Fruit fly (Drosophila melanogaster) whole organism, embryonic: ENCODE measurements around the gene Ttc19.
A peak's percentile ranks its signal among the peaks of the same experiment; 100 is the strongest.

Experiments used
- Atf3 ChIP-seq: fragments of 200-800 bp; sonication (Bioruptor generic); optimal IDR thresholded peaks from 3 replicates; lab custom pipeline; 2016; ENCODE audit warnings: missing biosample characterization, missing genetic modification characterization
- CG10209 ChIP-seq: fragments of 200-800 bp; sonication (Bioruptor generic); optimal IDR thresholded peaks from 3 replicates; lab custom pipeline; 2017; ENCODE audit warnings: missing biosample characterization, mild to moderate bottlenecking, missing genetic modification characterization, missing genetic modification reagents
- CG10366 ChIP-seq: fragments of 200-800 bp; sonication (Bioruptor generic); IDR thresholded peaks from 2 replicates; pipeline ENCODE4 v1.3.6; 2022; ENCODE audit warnings: missing biosample characterization, missing genetic modification characterization
- CG12769 ChIP-seq: fragments of 200-800 bp; sonication (Bioruptor generic); optimal IDR thresholded peaks from 2 replicates; lab custom pipeline; 2019; ENCODE audit warnings: missing biosample characterization, mild to moderate bottlenecking, missing genetic modification characterization, moderate library complexity
- CG14050 ChIP-seq: fragments of 200-800 bp; sonication (Bioruptor generic); IDR thresholded peaks from 3 replicates; pipeline ENCODE4 v1.3.6; 2022; ENCODE audit warnings: missing biosample characterization, missing genetic modification characterization
- CG15073 ChIP-seq: fragments of 200-800 bp; sonication (Bioruptor generic); optimal IDR thresholded peaks from 2 replicates; lab custom pipeline; 2016; ENCODE audit warnings: missing biosample characterization, missing genetic modification characterization
- CG17328 ChIP-seq: fragments of 200-800 bp; sonication (Bioruptor generic); IDR thresholded peaks from 2 replicates; pipeline ENCODE4 v1.3.6; 2022; ENCODE audit warnings: missing biosample characterization, missing genetic modification characterization
- CG17568 ChIP-seq: fragments of 200-800 bp; sonication (Bioruptor generic); optimal IDR thresholded peaks from 2 replicates; lab custom pipeline; 2018; ENCODE audit warnings: missing biosample characterization, mild to moderate bottlenecking, missing genetic modification characterization, moderate library complexity
- CG1792 ChIP-seq: fragments of 200-800 bp; sonication (Bioruptor generic); optimal IDR thresholded peaks from 2 replicates; lab custom pipeline; 2016; ENCODE audit warnings: missing biosample characterization, missing genetic modification characterization
- CG2129 ChIP-seq: fragments of 200-800 bp; sonication (Bioruptor generic); IDR thresholded peaks from 2 replicates; pipeline ENCODE4 v1.3.6; 2022; ENCODE audit warnings: missing biosample characterization, missing genetic modification characterization; ENCODE audit not compliant: partially characterized antibody
- CG31388 ChIP-seq: fragments of 200-800 bp; sonication (Bioruptor generic); optimal IDR thresholded peaks from 2 replicates; lab custom pipeline; 2016; ENCODE audit warnings: missing biosample characterization, missing genetic modification characterization
- CG32772 ChIP-seq: fragments of 200-800 bp; sonication (Bioruptor generic); IDR thresholded peaks from 2 replicates; pipeline ENCODE4 v1.3.6; 2022; ENCODE audit warnings: missing biosample characterization, missing genetic modification characterization
- CG33213 ChIP-seq: fragments of 200-800 bp; sonication (Bioruptor generic); optimal IDR thresholded peaks from 3 replicates; lab custom pipeline; 2016; ENCODE audit warnings: missing biosample characterization, missing genetic modification characterization
- CG4617 ChIP-seq: fragments of 200-800 bp; sonication (Bioruptor generic); optimal IDR thresholded peaks from 3 replicates; lab custom pipeline; 2016; ENCODE audit warnings: missing biosample characterization, missing genetic modification characterization, borderline replicate concordance
- CG6254 ChIP-seq: fragments of 200-800 bp; sonication (Bioruptor generic); optimal IDR thresholded peaks from 3 replicates; lab custom pipeline; 2017; ENCODE audit warnings: mild to moderate bottlenecking, missing biosample characterization, missing genetic modification reagents, missing genetic modification characterization
- CG7357 ChIP-seq: fragments of 200-800 bp; sonication (Bioruptor generic); IDR thresholded peaks from 3 replicates; pipeline ENCODE4 v1.3.6; 2022; ENCODE audit warnings: missing biosample characterization, missing genetic modification characterization
- CG8281 ChIP-seq: fragments of 200-800 bp; sonication (Bioruptor generic); optimal IDR thresholded peaks from 2 replicates; lab custom pipeline; 2018; ENCODE audit warnings: missing biosample characterization, mild to moderate bottlenecking, missing genetic modification characterization, moderate library complexity
- CHES-1-like ChIP-seq: fragments of 200-800 bp; sonication (Bioruptor generic); optimal IDR thresholded peaks from 2 replicates; lab custom pipeline; 2016; ENCODE audit warnings: missing biosample characterization, missing genetic modification characterization
- Chrac-16 ChIP-seq: fragments of 200-800 bp; sonication (Bioruptor generic); optimal IDR thresholded peaks from 3 replicates; lab custom pipeline; 2016; ENCODE audit warnings: missing biosample characterization, missing genetic modification characterization
- Dip3 ChIP-seq: fragments of 200-800 bp; sonication (Bioruptor generic); optimal IDR thresholded peaks from 3 replicates; lab custom pipeline; 2016; ENCODE audit warnings: missing biosample characterization, missing genetic modification characterization
- Doc2 ChIP-seq: fragments of 200-800 bp; sonication (Bioruptor generic); IDR thresholded peaks from 2 replicates; pipeline ENCODE4 v1.3.6; 2022; ENCODE audit warnings: missing biosample characterization, missing genetic modification characterization
- Doc3 ChIP-seq: fragments of 200-800 bp; sonication (Bioruptor generic); IDR thresholded peaks from 3 replicates; pipeline ENCODE4 v1.3.6; 2022; ENCODE audit warnings: missing biosample characterization, missing genetic modification characterization; ENCODE audit not compliant: partially characterized antibody
- Drgx ChIP-seq: fragments of 200-800 bp; sonication (Bioruptor generic); IDR thresholded peaks from 2 replicates; pipeline ENCODE4 v1.3.6; 2022; ENCODE audit warnings: missing biosample characterization, missing genetic modification characterization
- Eip74EF ChIP-seq, 2 experiments: fragments of 200-800 bp in 1 of 2; fragments of >200 bp in 1 of 2; sonication (Bioruptor generic) in 1 of 2; optimal IDR thresholded peaks; 2 replicates each; lab custom pipeline; 2017 to 2019; ENCODE audit warnings: missing biosample characterization in 2 of 2, missing genetic modification characterization in 2 of 2, mild to moderate bottlenecking in 1 of 2, moderate library complexity in 1 of 2
- H2.0 ChIP-seq: fragments of 200-800 bp; sonication (Bioruptor generic); IDR thresholded peaks from 2 replicates; pipeline ENCODE4 v1.3.6; 2022; ENCODE audit warnings: missing biosample characterization, missing genetic modification characterization
- Hmr ChIP-seq: fragments of 200-800 bp; sonication (Bioruptor generic); optimal IDR thresholded peaks from 3 replicates; lab custom pipeline; 2017; ENCODE audit warnings: mild to moderate bottlenecking, missing biosample characterization, missing genetic modification reagents, missing genetic modification characterization
- NfI ChIP-seq: fragments of 200-800 bp; sonication (Bioruptor generic); optimal IDR thresholded peaks from 3 replicates; lab custom pipeline; 2018; ENCODE audit warnings: missing biosample characterization, mild to moderate bottlenecking, missing genetic modification characterization, moderate library complexity
- Sox100B ChIP-seq: fragments of 200-800 bp; sonication (Bioruptor generic); optimal IDR thresholded peaks from 3 replicates; lab custom pipeline; 2018; ENCODE audit warnings: missing biosample characterization, mild to moderate bottlenecking, missing genetic modification characterization
- Stat92E ChIP-seq, 3 experiments: fragments of >200 bp in 2 of 3; fragments of 200-800 bp in 1 of 3; sonication (Bioruptor generic) in 1 of 3; optimal IDR thresholded peaks; 2 replicates each; lab custom pipeline; 2017 to 2019; ENCODE audit warnings: missing biosample characterization in 3 of 3, missing genetic modification characterization in 3 of 3, mild to moderate bottlenecking in 1 of 3, moderate library complexity in 1 of 3
- aop ChIP-seq: fragments of 200-800 bp; sonication (Bioruptor generic); IDR thresholded peaks from 2 replicates; pipeline ENCODE4 v1.3.6; 2022; ENCODE audit warnings: missing biosample characterization, missing genetic modification characterization
- ap ChIP-seq: fragments of 200-800 bp; sonication (Bioruptor generic); IDR thresholded peaks from 2 replicates; pipeline ENCODE4 v1.3.6; 2022; ENCODE audit warnings: missing biosample characterization, missing genetic modification characterization
- bcd ChIP-seq: fragments of 200-800 bp; sonication (Bioruptor generic); optimal IDR thresholded peaks from 2 replicates; lab custom pipeline; 2017; ENCODE audit warnings: missing biosample characterization, mild to moderate bottlenecking, missing genetic modification characterization
- croc ChIP-seq: fragments of 200-800 bp; sonication (Bioruptor generic); conservative IDR thresholded peaks from 3 replicates; pipeline ENCODE4 v1.3.6; 2022; ENCODE audit warnings: missing biosample characterization, missing genetic modification characterization
- disco-r ChIP-seq: fragments of 200-800 bp; sonication (Bioruptor generic); optimal IDR thresholded peaks from 2 replicates; lab custom pipeline; 2016; ENCODE audit warnings: missing biosample characterization, missing genetic modification characterization
- gce ChIP-seq: fragments of 200-800 bp; sonication (Bioruptor generic); IDR thresholded peaks from 3 replicates; pipeline ENCODE4 v1.3.6; 2022; ENCODE audit warnings: missing biosample characterization, missing genetic modification characterization
- grn ChIP-seq: fragments of 200-800 bp; sonication (Bioruptor generic); optimal IDR thresholded peaks from 3 replicates; lab custom pipeline; 2017; ENCODE audit warnings: missing biosample characterization, missing genetic modification characterization
- lilli ChIP-seq: fragments of 200-800 bp; sonication (Bioruptor generic); optimal IDR thresholded peaks from 3 replicates; lab custom pipeline; 2016; ENCODE audit warnings: missing biosample characterization, missing genetic modification characterization
- lov ChIP-seq, 2 experiments: fragments of 200-800 bp in 1 of 2; fragments of >200 bp in 1 of 2; sonication (Bioruptor generic) in 1 of 2; IDR thresholded peaks in 1 of 2; optimal IDR thresholded peaks in 1 of 2; 2 replicates in 1 of 2; 3 replicates in 1 of 2; pipeline versions ENCODE4 v1.3.6 to Lab custom; 2017 to 2022; ENCODE audit warnings: missing biosample characterization in 1 of 2, missing genetic modification characterization in 1 of 2
- odd ChIP-seq: fragments of 200-800 bp; sonication (Bioruptor generic); optimal IDR thresholded peaks from 2 replicates; lab custom pipeline; 2017; ENCODE audit warnings: missing biosample characterization, mild to moderate bottlenecking, missing genetic modification characterization
- psq ChIP-seq: fragments of 200-800 bp; sonication (Bioruptor generic); optimal IDR thresholded peaks from 2 replicates; lab custom pipeline; 2017; ENCODE audit warnings: missing biosample characterization, missing genetic modification characterization
- repo ChIP-seq: fragments of 200-800 bp; sonication (Bioruptor generic); optimal IDR thresholded peaks from 2 replicates; lab custom pipeline; 2016; ENCODE audit warnings: missing biosample characterization, missing genetic modification characterization
- scrt ChIP-seq: fragments of 200-800 bp; sonication (Bioruptor generic); optimal IDR thresholded peaks from 2 replicates; lab custom pipeline; 2018; ENCODE audit warnings: missing biosample characterization, mild to moderate bottlenecking, missing genetic modification characterization, moderate library complexity
- slou ChIP-seq: fragments of 200-800 bp; sonication (Bioruptor generic); optimal IDR thresholded peaks from 3 replicates; lab custom pipeline; 2016; ENCODE audit warnings: missing biosample characterization, missing genetic modification characterization
- slp2 ChIP-seq: fragments of 200-800 bp; sonication (Bioruptor generic); optimal IDR thresholded peaks from 2 replicates; lab custom pipeline; 2016; ENCODE audit warnings: missing biosample characterization, missing genetic modification characterization
- sug ChIP-seq: fragments of 200-800 bp; optimal IDR thresholded peaks from 2 replicates; lab custom pipeline; 2019; ENCODE audit warnings: missing biosample characterization, mild to moderate bottlenecking, missing genetic modification characterization, moderate library complexity
- tap ChIP-seq: fragments of 200-800 bp; optimal IDR thresholded peaks from 3 replicates; lab custom pipeline; 2019; ENCODE audit warnings: missing biosample characterization, mild to moderate bottlenecking, missing genetic modification characterization, moderate library complexity
- tin ChIP-seq: fragments of 200-800 bp; sonication (Bioruptor generic); optimal IDR thresholded peaks from 3 replicates; lab custom pipeline; 2016; ENCODE audit warnings: missing biosample characterization, missing genetic modification characterization
- tna ChIP-seq: fragments of 200-800 bp; sonication (Bioruptor generic); IDR thresholded peaks from 2 replicates; pipeline ENCODE4 v1.3.6; 2022; ENCODE audit warnings: missing biosample characterization, missing genetic modification characterization; ENCODE audit not compliant: partially characterized antibody
- toy ChIP-seq: fragments of 200-800 bp; sonication (Bioruptor generic); IDR thresholded peaks from 2 replicates; pipeline ENCODE4 v1.3.6; 2022; ENCODE audit warnings: missing biosample characterization, missing genetic modification characterization
- trem ChIP-seq: fragments of 200-800 bp; optimal IDR thresholded peaks from 3 replicates; lab custom pipeline; 2019; ENCODE audit warnings: missing biosample characterization, mild to moderate bottlenecking, missing genetic modification characterization, moderate library complexity
- zen2 ChIP-seq: fragments of 200-800 bp; sonication (Bioruptor generic); IDR thresholded peaks from 3 replicates; pipeline ENCODE4 v1.3.6; 2022; ENCODE audit warnings: missing biosample characterization, missing genetic modification characterization; ENCODE audit not compliant: partially characterized antibody

The Ttc19 gene

dm6 chr2L:19019160-19019592, 25.8 kb downstream of the Ttc19 start (continued):
- TF ChIP-seq lov (optimal IDR thresholded peaks at IDR 0.05; lab: Kevin White, UChicago) (no peak), lov (GFP tag; IDR thresholded peaks at IDR 0.05; lab: Robert Waterston, UW) (no peak), sug (tag; lab: Kevin White, UChicago) (peak; percentile 29), CG31388 (no peak), gce (no peak), Chrac-16 (GFP tag; lab: Kevin White, UChicago) (no peak), CG4617 (GFP tag; lab: Kevin White, UChicago) (no peak), CG33213 (GFP tag; lab: Kevin White, UChicago) (no peak), psq (GFP tag; lab: Kevin White, UChicago) (no peak), CG8281 (tag; lab: Kevin White, UChicago) (no peak), Hmr (GFP tag; lab: Kevin White, UChicago) (peak; percentile 54), Stat92E (GFP tag; optimal IDR thresholded peaks at IDR 0.05; lab: Kevin White, UChicago) (no peak), H2.0 (GFP tag; lab: Robert Waterston, UW) (no peak), toy (GFP tag; lab: Robert Waterston, UW) (no peak), CG14050 (GFP tag; lab: Robert Waterston, UW) (no peak), zen2 (GFP tag; lab: Robert Waterston, UW) (no peak), CG15073 (GFP tag; lab: Kevin White, UChicago) (no peak), CG32772 (GFP tag; lab: Robert Waterston, UW) (no peak), CG10209 (GFP tag; lab: Kevin White, UChicago) (peak; percentile 25), CHES-1-like (no peak), slou (GFP tag; lab: Kevin White, UChicago) (peak; percentile 2), Sox100B (GFP tag; lab: Kevin White, UChicago) (peak; percentile 62), CG17328 (GFP tag; lab: Robert Waterston, UW) (no peak), grn (GFP tag; lab: Kevin White, UChicago) (no peak), Eip74EF (GFP tag; optimal IDR thresholded peaks at IDR 0.05; lab: Kevin White, UChicago) (no peak), Doc3 (GFP tag; lab: Robert Waterston, UW) (no peak), disco-r (GFP tag; lab: Kevin White, UChicago) (no peak), bcd (GFP tag; lab: Kevin White, UChicago) (peak; percentile 15), repo (GFP tag; lab: Kevin White, UChicago) (no peak), Atf3 (no peak), CG12769 (peak; percentile 3), Doc2 (no peak), lilli (peak; percentile 44), scrt (GFP tag; lab: Kevin White, UChicago) (no peak), odd (GFP tag; lab: Kevin White, UChicago) (peak; percentile 43), aop (no peak), croc (GFP tag; lab: Robert Waterston, UW) (no peak), CG1792 (GFP tag; lab: Kevin White, UChicago) (no peak), tna (GFP tag; lab: Robert Waterston, UW) (no peak), Drgx (GFP tag; lab: Robert Waterston, UW) (no peak), ap (no peak), CG17568 (GFP tag; lab: Kevin White, UChicago) (no peak), tap (no peak), CG6254 (GFP tag; lab: Kevin White, UChicago) (no peak), CG10366 (GFP tag; lab: Robert Waterston, UW) (no peak), Dip3 (GFP tag; lab: Kevin White, UChicago) (no peak), tin (GFP tag; lab: Kevin White, UChicago) (no peak), NfI (GFP tag; lab: Kevin White, UChicago) (no peak), CG7357 (GFP tag; lab: Robert Waterston, UW) (no peak), trem (no peak), CG2129 (GFP tag; lab: Robert Waterston, UW) (no peak), slp2 (GFP tag; lab: Kevin White, UChicago) (no peak)
